Worm (Caenorhabditis elegans) whole organism, late embryonic: ENCODE data around the gene Y54G2A.16.

ENCODE experiments used
- C38D4.7 ChIP-seq: fragments of 200-800 bp; sonication (Bioruptor generic); optimal IDR thresholded peaks from 2 replicates; lab custom pipeline; 2018; ENCODE audit warnings: mild to moderate bottlenecking, missing genetic modification characterization, moderate library complexity, missing compliant biosample characterization
- ahr-1 ChIP-seq: sonication (generic microtip); optimal IDR thresholded peaks from 2 replicates; lab custom pipeline; 2016; ENCODE audit warnings: missing genetic modification characterization, missing compliant biosample characterization
- ztf-16 ChIP-seq: sonication (generic microtip); optimal IDR thresholded peaks from 2 replicates; lab custom pipeline; 2017; ENCODE audit warnings: missing genetic modification characterization, missing compliant biosample characterization

- TF ChIP-seq ztf-16 (tag; lab: Kevin White, UChicago) (no peak), ahr-1 (tag; lab: Kevin White, UChicago) (no peak), C38D4.7 (GFP tag; lab: Kevin White, UChicago) (no peak)
Measured at ce11 chrIV:2841260-2841659, 23.4 kb downstream of the Y54G2A.16 start, which contains the start of gene clec-83.
